Worm (Caenorhabditis elegans) whole organism, mixed stage, embryonic: Measurements from ENCODE around the gene T24E12.13.

ENCODE experiments used
- drap-1 ChIP-seq: fragments of 200-800 bp; sonication (Bioruptor generic); optimal IDR thresholded peaks from 3 replicates; lab custom pipeline; 2018; ENCODE audit warnings: mild to moderate bottlenecking, missing genetic modification characterization, missing compliant biosample characterization
- mab-5 ChIP-seq: fragments of 150-350 bp; optimal IDR thresholded peaks from 2 replicates; lab custom pipeline; 2014; ENCODE audit warnings: missing biosample characterization, missing genetic modification characterization
- nhr-28 ChIP-seq: fragments of 150-350 bp; optimal IDR thresholded peaks from 2 replicates; lab custom pipeline; 2014; ENCODE audit warnings: missing biosample characterization, missing genetic modification characterization
- nhr-76 ChIP-seq: sonication (generic microtip); optimal IDR thresholded peaks from 2 replicates; lab custom pipeline; 2017; ENCODE audit warnings: missing biosample characterization, missing genetic modification characterization
- snpc-4 ChIP-seq: fragments of 150-350 bp; optimal IDR thresholded peaks from 2 replicates; lab custom pipeline; 2014; ENCODE audit warnings: missing biosample characterization, missing genetic modification characterization
- unc-62 ChIP-seq: fragments of 150-350 bp; optimal IDR thresholded peaks from 2 replicates; lab custom pipeline; 2014; ENCODE audit warnings: missing biosample characterization, missing genetic modification reagents, missing genetic modification characterization

DNA sequence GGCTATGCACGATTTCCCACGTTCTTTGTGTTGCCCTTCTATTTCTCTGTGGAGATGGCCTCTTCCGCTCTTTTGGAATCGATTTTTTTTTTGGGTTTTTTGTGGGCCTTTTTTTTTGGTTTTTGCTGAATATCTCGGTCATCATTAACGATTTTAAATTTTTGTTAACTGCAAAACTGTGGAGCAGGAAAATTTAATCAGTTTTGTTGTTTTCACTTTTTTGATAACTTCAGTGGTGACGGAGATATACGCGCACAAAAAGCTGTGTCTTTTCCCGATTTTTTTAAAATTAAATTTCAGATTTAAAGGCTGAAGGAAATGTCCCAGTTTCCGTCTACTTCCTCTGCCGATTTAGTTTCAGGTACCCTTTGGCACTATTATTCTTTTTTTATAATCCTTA lies 2.0 kb upstream of the T24E12.13 start, which contains the start of gene T24E12.1:
- TF ChIP-seq mab-5 = no peak
- TF ChIP-seq drap-1 (GFP tag; lab: Kevin White, UChicago) = no peak
- no peak for TF ChIP-seq unc-62 (GFP tag; lab: Kevin White, UChicago)
- no peak for TF ChIP-seq snpc-4 (tag; lab: Kevin White, UChicago)
- TF ChIP-seq nhr-76 (tag; lab: Kevin White, UChicago) = no peak
- no peak for TF ChIP-seq nhr-28 (tag; lab: Kevin White, UChicago)
